Fruit fly (Drosophila melanogaster) ovary, adult (tissue): Measurements from ENCODE around the gene Hsc70-4.

Source experiments
- CG17801 ChIP-seq: fragments of 200-800 bp; optimal IDR thresholded peaks from 2 replicates; lab custom pipeline; 2019; ENCODE audit warnings: missing biosample characterization, mild to moderate bottlenecking, missing genetic modification characterization, moderate library complexity; ENCODE audit not compliant: partially characterized antibody

Hsc70-4 gene

dm6 chr3R:15229329-15229876, 13.1 kb upstream of the Hsc70-4 start, which contains the start of the genes Art3 and mRpS10:
TSS of gene Art3 (minus strand) at chr3R:15229408.
TSS of gene mRpS10 (plus strand) at chr3R:15229665.
- peak; percentile 100 for TF ChIP-seq CG17801 (GFP tag; lab: Kevin White, UChicago)

dm6 chr3R:15230285-15230684, 12.2 kb upstream of the Hsc70-4 start, which contains the start of gene CG34316:
TSS of gene CG34316 (plus strand) at chr3R:15230585.
- TF ChIP-seq CG17801 (GFP tag; lab: Kevin White, UChicago): no peak

dm6 chr3R:15231635-15232138, 10.8 kb upstream of the Hsc70-4 start:
- TF ChIP-seq CG17801 (GFP tag; lab: Kevin White, UChicago): no peak

- no peak for TF ChIP-seq CG17801 (GFP tag; lab: Kevin White, UChicago)
Measured at dm6 chr3R:15243046-15243356, 514 bp downstream of the Hsc70-4 start.

dm6 chr3R:15243452-15243851, 965 bp downstream of the Hsc70-4 start:
- no peak for TF ChIP-seq CG17801 (GFP tag; lab: Kevin White, UChicago)

dm6 chr3R:15246601-15247000, 4.1 kb downstream of the Hsc70-4 start:
- no peak for TF ChIP-seq CG17801 (GFP tag; lab: Kevin White, UChicago)

dm6 chr3R:15249037-15249436, 6.5 kb downstream of the Hsc70-4 start, which contains the start of gene Amt:
TSS of gene Amt (minus strand) at chr3R:15249137.
- no peak for TF ChIP-seq CG17801 (GFP tag; lab: Kevin White, UChicago)

dm6 chr3R:15249735-15250134, 7.2 kb downstream of the Hsc70-4 start, which contains the start of gene CG42404:
TSS of gene CG42404 (plus strand) at chr3R:15250094.
- no peak for TF ChIP-seq CG17801 (GFP tag; lab: Kevin White, UChicago)

- TF ChIP-seq CG17801 (GFP tag; lab: Kevin White, UChicago): no peak
Measured at dm6 chr3R:15250454-15250853, 8.0 kb downstream of the Hsc70-4 start.

- peak; percentile 38 for TF ChIP-seq CG17801 (GFP tag; lab: Kevin White, UChicago)
Measured at dm6 chr3R:15262710-15263672, 20.5 kb downstream of the Hsc70-4 start, which contains the start of the genes eIF2gamma and Set. TSS of gene eIF2gamma (minus strand) at chr3R:15263458. TSS of gene Set (plus strand) at chr3R:15263552.

- TF ChIP-seq CG17801 (GFP tag; lab: Kevin White, UChicago): no peak
Measured at dm6 chr3R:15263946-15264345, 21.5 kb downstream of the Hsc70-4 start.

- TF ChIP-seq CG17801 (GFP tag; lab: Kevin White, UChicago): peak; percentile 54
Measured at dm6 chr3R:15265406-15266040, 23.0 kb downstream of the Hsc70-4 start, which contains the start of gene ATPsynO. TSS of gene ATPsynO (plus strand) at chr3R:15265591.

dm6 chr3R:15268426-15268825, 25.9 kb downstream of the Hsc70-4 start, which contains the start of the genes CG14864 and Zip88E:
TSS of gene CG14864 (minus strand) at chr3R:15268538.
TSS of gene Zip88E (plus strand) at chr3R:15268662.
- peak; percentile 21 for TF ChIP-seq CG17801 (GFP tag; lab: Kevin White, UChicago)

dm6 chr3R:15268856-15269255, 26.4 kb downstream of the Hsc70-4 start:
- no peak for TF ChIP-seq CG17801 (GFP tag; lab: Kevin White, UChicago)
